Worm (Caenorhabditis elegans) whole organism, late embryonic: Measurements from ENCODE around the gene K02E7.12.
"Not testable (repeated sequence)": the region's sequence is repeated elsewhere in the genome, so short reads cannot be mapped to it uniquely, and the experiment has no call there.

Experiments used
- ama-1 ChIP-seq: fragments of 150-350 bp; optimal IDR thresholded peaks from 2 replicates; lab custom pipeline; 2014
- elt-4 ChIP-seq: sonication (generic microtip); optimal IDR thresholded peaks from 2 replicates; lab custom pipeline; 2016; ENCODE audit warnings: missing genetic modification characterization, missing compliant biosample characterization
- ets-4 ChIP-seq: sonication (generic microtip); optimal IDR thresholded peaks from 2 replicates; lab custom pipeline; 2016; ENCODE audit warnings: missing genetic modification characterization, missing compliant biosample characterization
- gmeb-2 ChIP-seq: sonication (generic microtip); optimal IDR thresholded peaks from 2 replicates; lab custom pipeline; 2016; ENCODE audit warnings: missing genetic modification characterization, inconsistent platforms, missing compliant biosample characterization
- hlh-30 ChIP-seq: sonication (generic microtip); optimal IDR thresholded peaks from 2 replicates; lab custom pipeline; 2017; ENCODE audit warnings: antibody characterized with exemption, missing genetic modification characterization, missing compliant biosample characterization; ENCODE audit not compliant: insufficient read depth
- hlh-8 ChIP-seq: sonication (generic microtip); optimal IDR thresholded peaks from 2 replicates; lab custom pipeline; 2016; ENCODE audit warnings: missing genotype, missing genetic modification characterization, missing compliant biosample characterization
- nhr-11 ChIP-seq: fragments of 150-350 bp; optimal IDR thresholded peaks from 2 replicates; lab custom pipeline; 2014; ENCODE audit warnings: missing biosample characterization, missing genetic modification characterization
- pha-4 ChIP-seq: fragments of 150-350 bp; optimal IDR thresholded peaks from 2 replicates; lab custom pipeline; 2018; ENCODE audit warnings: missing biosample characterization, missing genetic modification reagents, missing genetic modification characterization
- sox-4 ChIP-seq: sonication (generic microtip); optimal IDR thresholded peaks from 2 replicates; lab custom pipeline; 2017; ENCODE audit warnings: mild to moderate bottlenecking, missing genetic modification characterization, inconsistent platforms, missing compliant biosample characterization
- unc-3 ChIP-seq, 2 experiments: fragments of 200-800 bp in 1 of 2; sonication (Bioruptor generic) in 1 of 2; sonication (generic microtip) in 1 of 2; conservative IDR thresholded peaks in 1 of 2; optimal IDR thresholded peaks in 1 of 2; 2 replicates each; pipeline versions ENCODE4 v1.3.6 to Lab custom; 2016 to 2022; ENCODE audit warnings: missing compliant biosample characterization in 2 of 2, missing genetic modification characterization in 2 of 2, missing genetic modification reagents in 1 of 2

DNA sequence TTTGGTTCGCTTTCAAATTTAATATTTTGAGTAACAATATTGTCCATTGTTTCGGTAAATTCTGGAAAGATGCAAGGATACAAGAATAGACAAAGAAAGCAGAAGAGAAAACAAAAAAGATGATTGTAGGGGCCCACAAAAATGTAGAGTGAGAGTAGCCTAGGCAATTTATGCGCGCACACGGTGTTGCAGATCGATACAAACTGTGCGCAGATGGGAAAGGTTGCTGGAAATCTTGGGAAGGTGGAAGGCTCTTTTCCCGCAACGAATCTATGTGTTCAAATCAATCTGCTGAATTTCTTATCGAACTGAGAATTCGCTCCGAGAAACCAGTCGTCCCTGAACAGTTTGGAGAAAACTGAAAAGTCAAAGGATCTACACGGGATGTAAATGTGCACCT lies 10.3 kb upstream of the K02E7.12 start, which contains the start of gene btb-10:
- TF ChIP-seq ets-4 (tag; lab: Kevin White, UChicago); gmeb-2 (tag; lab: Kevin White, UChicago); hlh-8 (tag; lab: Kevin White, UChicago); ama-1 (lab: Kevin White, UChicago); elt-4; hlh-30 (tag; lab: Kevin White, UChicago); unc-3 (GFP tag; conservative IDR thresholded peaks at IDR 0.05; lab: Robert Waterston, UW); unc-3 (tag; optimal IDR thresholded peaks at IDR 0.05; lab: Kevin White, UChicago); pha-4 (tag; lab: Kevin White, UChicago); nhr-11; sox-4 (tag; lab: Kevin White, UChicago): not testable (repeated sequence)
